Worm (Caenorhabditis elegans) whole organism, late embryonic: ENCODE results near the gene gst-11.

Source experiments
- ceh-19 ChIP-seq: fragments of 200-800 bp; sonication (Bioruptor generic); optimal IDR thresholded peaks from 2 replicates; lab custom pipeline; 2018; ENCODE audit warnings: mild to moderate bottlenecking, missing genetic modification characterization, missing compliant biosample characterization
- odd-2 ChIP-seq: sonication (generic microtip); optimal IDR thresholded peaks from 2 replicates; lab custom pipeline; 2017; ENCODE audit warnings: antibody characterized with exemption, mild to moderate bottlenecking, missing genetic modification characterization, missing compliant biosample characterization

DNA sequence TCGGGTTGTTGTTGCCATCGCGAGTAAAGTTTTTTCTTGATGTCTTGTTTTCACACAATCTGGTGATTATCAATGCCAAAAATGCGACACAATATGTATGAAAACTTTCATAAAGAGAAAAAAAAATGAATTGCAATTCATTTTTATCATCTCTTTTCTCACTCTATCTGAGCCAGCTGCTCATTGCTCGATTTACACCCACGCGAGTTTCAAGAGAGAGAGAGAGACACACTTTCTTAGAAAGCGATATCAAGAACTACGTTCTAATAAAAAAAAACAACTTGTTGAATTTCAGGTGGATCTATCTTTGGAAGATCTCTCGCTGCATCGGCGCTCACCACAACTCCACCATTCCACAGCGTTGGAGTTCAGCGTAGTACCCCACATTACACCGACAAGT, 30.9 kb downstream of the gst-11 start:
- TF ChIP-seq ceh-19 (no peak), odd-2 (no peak)
